Worm (Caenorhabditis elegans) whole organism, late embryonic: Measurements from ENCODE around the gene xbx-9.

Experiments used
- ets-4 ChIP-seq: sonication (generic microtip); optimal IDR thresholded peaks from 2 replicates; lab custom pipeline; 2016; ENCODE audit warnings: missing genetic modification characterization, missing compliant biosample characterization
- eyg-1 ChIP-seq: sonication (generic microtip); optimal IDR thresholded peaks from 2 replicates; lab custom pipeline; 2016; ENCODE audit warnings: missing genotype, missing genetic modification characterization, missing compliant biosample characterization

DNA sequence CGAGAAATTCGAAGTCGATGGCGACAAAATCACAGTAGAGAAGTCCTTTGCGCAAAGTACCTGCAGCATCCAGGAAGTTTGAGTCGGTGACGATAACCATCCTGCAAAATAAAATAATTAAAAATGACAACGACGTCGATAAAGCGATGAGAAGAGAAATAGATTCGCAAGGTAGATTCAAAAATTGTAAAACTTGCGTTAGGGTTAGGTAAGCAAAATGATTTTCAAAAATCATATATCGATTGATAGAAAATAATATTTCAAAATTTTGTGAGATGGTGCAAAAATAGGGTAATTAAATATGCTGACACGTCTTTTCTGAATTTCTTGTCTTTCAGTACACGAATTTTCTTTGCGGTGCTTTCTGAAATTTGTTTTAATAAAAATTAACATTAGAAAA is 38.8 kb upstream of the xbx-9 start, which contains the start of gene parn-1:
- no peak for TF ChIP-seq eyg-1 (tag; lab: Kevin White, UChicago)
- no peak for TF ChIP-seq ets-4 (tag; lab: Kevin White, UChicago)
